Fruit fly (Drosophila melanogaster): ENCODE results near the gene CG32500.

CG32500 gene

dm6 chrX:21605514-21605913, 18.0 kb downstream of the CG32500 start (continued):
- TF ChIP-seq Opbp (GFP tag; IDR thresholded peaks at IDR 0.05; ENCODE audit: partially characterized antibody), result peak; percentile 31; the same call in 1 of the 3 replicates
- TF ChIP-seq Elba2 (GFP tag; optimal IDR thresholded peaks at IDR 0.05), result peak; percentile 71
- TF ChIP-seq ttk (GFP tag; IDR thresholded peaks at IDR 0.05), result no peak
- no peak for TF ChIP-seq Mrtf (GFP tag; IDR thresholded peaks at IDR 0.05)
- no peak for TF ChIP-seq her (GFP tag; optimal IDR thresholded peaks at IDR 0.05)
- TF ChIP-seq CG16863 (GFP tag; optimal IDR thresholded peaks at IDR 0.05), result no peak
- TF ChIP-seq fd3F (GFP tag; optimal IDR thresholded peaks at IDR 0.05), result no peak
- no peak for TF ChIP-seq gce (GFP tag; IDR thresholded peaks at IDR 0.05)
- TF ChIP-seq NFAT (GFP tag; IDR thresholded peaks at IDR 0.05), result no peak
- no peak for TF ChIP-seq tup (GFP tag; optimal IDR thresholded peaks at IDR 0.05)
- TF ChIP-seq fu2 (GFP tag; optimal IDR thresholded peaks at IDR 0.05), result no peak
- peak; percentile 61 for TF ChIP-seq tna (GFP tag; IDR thresholded peaks at IDR 0.05; ENCODE audit: partially characterized antibody)
- TF ChIP-seq Nf-YB (GFP tag; optimal IDR thresholded peaks at IDR 0.05), result no peak
- TF ChIP-seq inv (GFP tag; IDR thresholded peaks at IDR 0.05; ENCODE audit: partially characterized antibody), result no peak
- 0 out of 3 replicates have a peak, but pooled peaks have one; percentile 10 for TF ChIP-seq CG2199 (GFP tag; IDR thresholded peaks at IDR 0.05)
- peak in 1 of 2 experiments; percentile 96 for TF ChIP-seq Pdp1 (GFP tag; optimal IDR thresholded peaks at IDR 0.05)
- TF ChIP-seq CG18619 (GFP tag; optimal IDR thresholded peaks at IDR 0.05), result no peak
- TF ChIP-seq dati (GFP tag; IDR thresholded peaks at IDR 0.05), result no peak
- TF ChIP-seq CG12236 (GFP tag; optimal IDR thresholded peaks at IDR 0.05), result no peak
- TF ChIP-seq H2.0 (GFP tag; IDR thresholded peaks at IDR 0.05), result no peak
- TF ChIP-seq scrt (GFP tag; optimal IDR thresholded peaks at IDR 0.05), result no peak
- TF ChIP-seq kah (GFP tag; optimal IDR thresholded peaks at IDR 0.05), result no peak
- TF ChIP-seq CG9817 (tag; optimal IDR thresholded peaks at IDR 0.05), result no peak
- no peak for TF ChIP-seq lbe (GFP tag; optimal IDR thresholded peaks at IDR 0.05)
- no peak for TF ChIP-seq Dll (GFP tag; IDR thresholded peaks at IDR 0.05; ENCODE audit: partially characterized antibody)
- no peak for TF ChIP-seq CG14965 (GFP tag; optimal IDR thresholded peaks at IDR 0.05; ENCODE audit: borderline replicate concordance)
- TF ChIP-seq sens (GFP tag), result peak; percentile 38
- peak; percentile 7 for TF ChIP-seq CG14710 (tag; optimal IDR thresholded peaks at IDR 0.05)
- TF ChIP-seq CG17912 (GFP tag; optimal IDR thresholded peaks at IDR 0.05), result no peak
- TF ChIP-seq CTCF (GFP tag; optimal IDR thresholded peaks at IDR 0.05), result peak; percentile 93
- TF ChIP-seq Adf1 (GFP tag; IDR thresholded peaks at IDR 0.05), result no peak
- no peak for TF ChIP-seq kni (GFP tag; optimal IDR thresholded peaks at IDR 0.05)
- TF ChIP-seq dimm (GFP tag; IDR thresholded peaks at IDR 0.05), result no peak
- TF ChIP-seq CG3847 (GFP tag; IDR thresholded peaks at IDR 0.05), result no peak
- TF ChIP-seq ham (GFP tag; IDR thresholded peaks at IDR 0.05), result no peak
- TF ChIP-seq Oli (tag; optimal IDR thresholded peaks at IDR 0.05), result no peak
- TF ChIP-seq ATbp (GFP tag; optimal IDR thresholded peaks at IDR 0.05), result no peak
- TF ChIP-seq CG11560 (tag; IDR thresholded peaks at IDR 0.05), result no peak
- TF ChIP-seq vnd (GFP tag; IDR thresholded peaks at IDR 0.05; ENCODE audit: partially characterized antibody), result peak; percentile 59; the same call in 2 of the 3 replicates
- peak; percentile 4 for TF ChIP-seq MESR4 (GFP tag; optimal IDR thresholded peaks at IDR 0.05)
- TF ChIP-seq CG18476 (GFP tag; optimal IDR thresholded peaks at IDR 0.05), result no peak
- TF ChIP-seq cas (GFP tag; IDR thresholded peaks at IDR 0.05), result no peak
- peak; percentile 4 for TF ChIP-seq BEAF-32 (GFP tag; optimal IDR thresholded peaks at IDR 0.05)
- no peak for TF ChIP-seq HLH54F (GFP tag; optimal IDR thresholded peaks at IDR 0.05)
- no peak for TF ChIP-seq dmrt99B (tag; optimal IDR thresholded peaks at IDR 0.05)
- TF ChIP-seq sr (GFP tag; IDR thresholded peaks at IDR 0.05), result no peak
- TF ChIP-seq CG17802 (tag; optimal IDR thresholded peaks at IDR 0.05), result no peak
- no peak for TF ChIP-seq CG32767 (GFP tag; IDR thresholded peaks at IDR 0.05)
- TF ChIP-seq cg (GFP tag; optimal IDR thresholded peaks at IDR 0.05), result peak; percentile 49
- TF ChIP-seq gfzf (GFP tag; optimal IDR thresholded peaks at IDR 0.05), result peak; percentile 64
- TF ChIP-seq HLH3B (GFP tag; IDR thresholded peaks at IDR 0.05), result no peak
- TF ChIP-seq gt (GFP tag; IDR thresholded peaks at IDR 0.05), result no peak

All from whole organism, embryonic.